Worm (Caenorhabditis elegans) whole organism, young adult: ENCODE data around the gene F38B2.4.

Source experiments
- B0019.2 ChIP-seq: fragments of 200-800 bp; sonication (Bioruptor generic); conservative IDR thresholded peaks from 2 replicates; pipeline ENCODE4 v1.3.6; 2022; ENCODE audit warnings: missing genetic modification reagents, missing genetic modification characterization, missing compliant biosample characterization
- B0035.1 ChIP-seq: sonication (generic microtip); optimal IDR thresholded peaks from 2 replicates; lab custom pipeline; 2016; ENCODE audit warnings: missing genetic modification characterization, mild to moderate bottlenecking, missing compliant biosample characterization, missing genotype, missing genetic modification reagents
- B0336.3 ChIP-seq: fragments of 200-800 bp; sonication (Bioruptor generic); IDR thresholded peaks from 2 replicates; pipeline ENCODE4 v1.3.6; 2022; ENCODE audit warnings: missing genetic modification characterization, missing compliant biosample characterization
- C17E4.6 ChIP-seq: fragments of 200-800 bp; sonication (Bioruptor generic); IDR thresholded peaks from 2 replicates; pipeline ENCODE4 v1.3.6; 2022; ENCODE audit warnings: missing genetic modification reagents, missing genetic modification characterization, missing compliant biosample characterization
- F23B12.7 ChIP-seq: sonication (generic microtip); optimal IDR thresholded peaks from 2 replicates; lab custom pipeline; 2017; ENCODE audit warnings: missing genetic modification characterization, mild to moderate bottlenecking, missing compliant biosample characterization, antibody characterized with exemption, moderate library complexity; ENCODE audit not compliant: insufficient read depth
- F39B2.1 ChIP-seq: fragments of 200-800 bp; sonication (Bioruptor generic); IDR thresholded peaks from 2 replicates; pipeline ENCODE4 v1.3.6; 2022; ENCODE audit warnings: missing genetic modification reagents, missing genetic modification characterization, missing compliant biosample characterization
- F52B5.7 ChIP-seq: sonication (generic microtip); optimal IDR thresholded peaks from 2 replicates; lab custom pipeline; 2016; ENCODE audit warnings: mild to moderate bottlenecking, missing genetic modification characterization, missing compliant biosample characterization
- F55B11.4 ChIP-seq: sonication (generic microtip); optimal IDR thresholded peaks from 2 replicates; lab custom pipeline; 2016; ENCODE audit warnings: missing compliant biosample characterization, missing genetic modification characterization, borderline replicate concordance; ENCODE audit not compliant: insufficient read depth
- F57A8.1 ChIP-seq: fragments of 200-800 bp; sonication (Bioruptor generic); optimal IDR thresholded peaks from 2 replicates; lab custom pipeline; 2018; ENCODE audit warnings: mild to moderate bottlenecking, missing genetic modification characterization, moderate library complexity, missing compliant biosample characterization
- F57C9.4 ChIP-seq: sonication (generic microtip); optimal IDR thresholded peaks from 2 replicates; lab custom pipeline; 2017; ENCODE audit warnings: mild to moderate bottlenecking, missing genetic modification characterization, missing compliant biosample characterization
- K11D2.4 ChIP-seq: fragments of 200-800 bp; sonication (Bioruptor generic); IDR thresholded peaks from 2 replicates; pipeline ENCODE4 v1.3.6; 2022; ENCODE audit warnings: missing genetic modification reagents, missing genetic modification characterization, missing compliant biosample characterization
- K12H6.12 ChIP-seq: fragments of 200-800 bp; sonication (Bioruptor generic); optimal IDR thresholded peaks from 2 replicates; lab custom pipeline; 2018; ENCODE audit warnings: mild to moderate bottlenecking, missing genetic modification characterization, missing compliant biosample characterization
- T26A5.8 ChIP-seq: sonication (generic microtip); optimal IDR thresholded peaks from 2 replicates; lab custom pipeline; 2016; ENCODE audit warnings: missing genetic modification characterization, missing compliant biosample characterization
- Y53G8AR.9 ChIP-seq: fragments of 200-800 bp; sonication (Bioruptor generic); conservative IDR thresholded peaks from 2 replicates; pipeline ENCODE4 v1.3.6; 2022; ENCODE audit warnings: missing genetic modification reagents, missing genetic modification characterization, missing compliant biosample characterization
- Y95B8A.8 ChIP-seq: fragments of 200-800 bp; sonication (Bioruptor generic); IDR thresholded peaks from 2 replicates; pipeline ENCODE4 v1.3.6; 2022; ENCODE audit warnings: missing genetic modification reagents, missing genetic modification characterization, missing compliant biosample characterization
- ama-1 ChIP-seq, 3 experiments: fragments of 150-350 bp in 1 of 3; sonication (generic microtip) in 2 of 3; optimal IDR thresholded peaks; 2 replicates each; lab custom pipeline; 2014 to 2018; ENCODE audit warnings: missing biosample characterization in 2 of 3, missing genetic modification characterization in 2 of 3, missing genetic modification reagents in 2 of 3
- aptf-2 ChIP-seq: fragments of 200-800 bp; sonication (Bioruptor generic); conservative IDR thresholded peaks from 2 replicates; pipeline ENCODE4 v1.3.6; 2022; ENCODE audit warnings: missing genetic modification reagents, missing genetic modification characterization, missing compliant biosample characterization
- ceh-27 ChIP-seq: fragments of 200-800 bp; sonication (Bioruptor generic); optimal IDR thresholded peaks from 2 replicates; lab custom pipeline; 2018; ENCODE audit warnings: mild to moderate bottlenecking, missing genetic modification characterization, moderate library complexity, missing compliant biosample characterization
- ceh-40 ChIP-seq: fragments of 200-800 bp; sonication (Bioruptor generic); IDR thresholded peaks from 2 replicates; pipeline ENCODE4 v1.3.6; 2022; ENCODE audit warnings: missing genetic modification characterization, missing compliant biosample characterization
- egl-18 ChIP-seq: fragments of 200-800 bp; sonication (Bioruptor generic); IDR thresholded peaks from 2 replicates; pipeline ENCODE4 v1.3.6; 2022; ENCODE audit warnings: missing genetic modification reagents, missing genetic modification characterization, missing compliant biosample characterization
- egl-44 ChIP-seq: fragments of 200-800 bp; sonication (Bioruptor generic); IDR thresholded peaks from 2 replicates; pipeline ENCODE4 v1.3.6; 2022; ENCODE audit warnings: missing genetic modification reagents, missing genetic modification characterization, missing compliant biosample characterization
- hlh-26 ChIP-seq: fragments of 200-800 bp; sonication (Bioruptor generic); conservative IDR thresholded peaks from 2 replicates; pipeline ENCODE4 v1.3.6; 2022; ENCODE audit warnings: missing genetic modification reagents, missing genetic modification characterization, missing compliant biosample characterization
- hmg-20 ChIP-seq: fragments of 200-800 bp; sonication (Bioruptor generic); IDR thresholded peaks from 2 replicates; pipeline ENCODE4 v1.3.6; 2022; ENCODE audit warnings: missing genetic modification reagents, missing genetic modification characterization, missing compliant biosample characterization
- lin-40 ChIP-seq: sonication (generic microtip); optimal IDR thresholded peaks from 2 replicates; lab custom pipeline; 2016; ENCODE audit warnings: missing genetic modification characterization, mild to moderate bottlenecking, missing compliant biosample characterization, missing genotype, missing genetic modification reagents
- madf-3 ChIP-seq: fragments of 200-800 bp; sonication (Bioruptor generic); IDR thresholded peaks from 2 replicates; pipeline ENCODE4 v1.3.6; 2022; ENCODE audit warnings: missing genetic modification reagents, missing genetic modification characterization, missing compliant biosample characterization
- madf-6 ChIP-seq: fragments of 200-800 bp; sonication (Bioruptor generic); IDR thresholded peaks from 2 replicates; pipeline ENCODE4 v1.3.6; 2022; ENCODE audit warnings: missing genetic modification reagents, missing genetic modification characterization, missing compliant biosample characterization
- madf-8 ChIP-seq: fragments of 200-800 bp; sonication (Bioruptor generic); conservative IDR thresholded peaks from 2 replicates; pipeline ENCODE4 v1.3.6; 2022; ENCODE audit warnings: missing genetic modification reagents, missing genetic modification characterization, missing compliant biosample characterization
- mcd-1 ChIP-seq: fragments of 200-800 bp; sonication (Bioruptor generic); IDR thresholded peaks from 2 replicates; pipeline ENCODE4 v1.3.6; 2022; ENCODE audit warnings: missing genetic modification reagents, missing genetic modification characterization, missing compliant biosample characterization
- mel-28 ChIP-seq: sonication (generic microtip); optimal IDR thresholded peaks from 2 replicates; lab custom pipeline; 2016; ENCODE audit warnings: borderline replicate concordance, mild to moderate bottlenecking, missing genetic modification characterization, missing compliant biosample characterization
- mxl-1 ChIP-seq: sonication (generic microtip); optimal IDR thresholded peaks from 2 replicates; lab custom pipeline; 2016; ENCODE audit warnings: missing genetic modification characterization, missing compliant biosample characterization
- nfyb-1 ChIP-seq: fragments of 200-800 bp; sonication (Bioruptor generic); IDR thresholded peaks from 2 replicates; pipeline ENCODE4 v1.3.6; 2022; ENCODE audit warnings: missing genetic modification reagents, missing genetic modification characterization, missing compliant biosample characterization
- nhr-120 ChIP-seq: fragments of 200-800 bp; sonication (Bioruptor generic); IDR thresholded peaks from 2 replicates; pipeline ENCODE4 v1.3.6; 2022; ENCODE audit warnings: missing genetic modification characterization, missing compliant biosample characterization
- nhr-80 ChIP-seq: sonication (generic microtip); optimal IDR thresholded peaks from 2 replicates; lab custom pipeline; 2016; ENCODE audit warnings: missing genetic modification characterization, missing compliant biosample characterization
- pbrm-1 ChIP-seq: fragments of 200-800 bp; sonication (Bioruptor generic); IDR thresholded peaks from 2 replicates; pipeline ENCODE4 v1.3.6; 2022; ENCODE audit warnings: missing genetic modification reagents, missing genetic modification characterization, missing compliant biosample characterization
- rec-8 ChIP-seq, 2 experiments: sonication (generic microtip); optimal IDR thresholded peaks; 2 replicates each; lab custom pipeline; 2016; ENCODE audit warnings: mild to moderate bottlenecking in 2 of 2, missing genetic modification characterization in 2 of 2, missing genetic modification reagents in 2 of 2, missing genotype in 2 of 2, missing biosample characterization in 1 of 2, missing compliant biosample characterization in 1 of 2, moderate library complexity in 1 of 2
- snpc-4 ChIP-seq, 5 experiments: fragments of 150-350 bp in 1 of 5; sonication (generic microtip) in 4 of 5; optimal IDR thresholded peaks; 2 replicates each; lab custom pipeline; 2014 to 2018; ENCODE audit warnings: missing genetic modification characterization in 5 of 5, missing biosample characterization in 3 of 5, antibody characterized with exemption in 2 of 5, mild to moderate bottlenecking in 2 of 5, missing compliant biosample characterization in 2 of 5, missing genotype in 2 of 5, moderate library complexity in 2 of 5, missing genetic modification reagents in 1 of 5
- sptf-2 ChIP-seq: fragments of 200-800 bp; sonication (Bioruptor generic); optimal IDR thresholded peaks from 2 replicates; lab custom pipeline; 2018; ENCODE audit warnings: mild to moderate bottlenecking, missing genetic modification characterization, missing compliant biosample characterization
- tbx-9 ChIP-seq: sonication (generic microtip); optimal IDR thresholded peaks from 2 replicates; lab custom pipeline; 2016; ENCODE audit warnings: borderline replicate concordance, missing genetic modification characterization, inconsistent platforms, missing compliant biosample characterization
- ztf-25 ChIP-seq: fragments of 200-800 bp; sonication (Bioruptor generic); IDR thresholded peaks from 2 replicates; pipeline ENCODE4 v1.3.6; 2022; ENCODE audit warnings: missing genetic modification reagents, missing genetic modification characterization, missing compliant biosample characterization

F38B2.4 gene

DNA sequence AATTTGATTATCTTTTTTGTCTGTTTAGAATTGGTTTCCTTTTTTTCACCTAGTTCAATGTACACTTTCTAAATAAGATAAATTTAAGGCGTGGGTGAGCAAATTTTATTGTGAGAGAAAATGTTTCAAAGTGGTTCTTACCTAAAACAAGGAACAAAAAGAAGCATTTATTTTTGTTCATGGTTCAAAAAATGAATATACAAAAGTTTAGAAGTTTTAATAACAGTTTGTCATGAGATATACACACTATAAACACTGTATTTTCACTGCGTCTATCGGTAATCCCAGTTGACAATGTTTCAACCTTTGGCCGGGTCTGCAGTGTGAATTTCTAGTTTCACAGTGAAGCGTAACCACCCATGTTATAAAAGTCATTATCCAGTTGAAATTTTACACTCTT lies 27.9 kb upstream of the F38B2.4 start, which contains the start of gene F08G12.11:
Gene F08G12.11 (minus strand): TSS at position 181 of the 400 bp plus-strand sequence.
- TF ChIP-seq B0336.3 (GFP tag; lab: Robert Waterston, UW) (no peak), Y95B8A.8 (GFP tag; lab: Robert Waterston, UW) (no peak), rec-8 (tag; optimal IDR thresholded peaks at IDR 0.05; lab: Kevin White, UChicago) (no peak)

DNA sequence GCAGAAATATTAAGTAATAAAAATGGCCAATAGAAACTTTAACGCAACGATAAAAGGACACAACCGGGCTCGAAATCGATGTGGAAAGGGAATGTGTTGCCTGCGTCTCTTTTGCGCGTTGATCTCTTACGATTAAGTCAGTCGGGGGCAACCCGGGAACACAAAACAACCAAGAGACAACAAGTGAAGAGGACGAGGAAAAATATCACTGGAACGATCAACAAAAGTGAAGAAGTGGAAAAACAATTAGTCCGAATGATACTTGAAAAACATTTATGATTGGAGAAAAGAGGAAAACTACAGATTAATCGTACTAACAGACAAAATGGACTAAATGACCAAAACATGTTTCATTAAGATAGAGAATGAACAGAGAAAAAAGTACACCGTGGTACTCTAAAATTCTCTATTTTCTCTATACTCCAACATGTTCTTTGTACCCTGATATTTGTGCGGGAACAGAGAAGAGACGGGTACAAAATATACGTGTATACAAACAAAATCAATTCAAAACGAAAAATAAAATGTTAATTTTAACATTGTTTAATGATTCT lies 22.8 kb upstream of the F38B2.4 start, which contains the start of gene F08G12.5:
Gene F08G12.5 (minus strand): TSS at position 1 of the 554 bp plus-strand sequence.
- TF ChIP-seq B0035.1 (tag; lab: Kevin White, UChicago) (no peak), F57C9.4 (no peak), F57A8.1 (GFP tag; lab: Kevin White, UChicago) (no peak), F39B2.1 (GFP tag; lab: Robert Waterston, UW) (no peak), ceh-27 (GFP tag; lab: Kevin White, UChicago) (no peak), mel-28 (no peak), lin-40 (tag; lab: Kevin White, UChicago) (no peak), hmg-20 (no peak), tbx-9 (tag; lab: Kevin White, UChicago) (no peak)

DNA sequence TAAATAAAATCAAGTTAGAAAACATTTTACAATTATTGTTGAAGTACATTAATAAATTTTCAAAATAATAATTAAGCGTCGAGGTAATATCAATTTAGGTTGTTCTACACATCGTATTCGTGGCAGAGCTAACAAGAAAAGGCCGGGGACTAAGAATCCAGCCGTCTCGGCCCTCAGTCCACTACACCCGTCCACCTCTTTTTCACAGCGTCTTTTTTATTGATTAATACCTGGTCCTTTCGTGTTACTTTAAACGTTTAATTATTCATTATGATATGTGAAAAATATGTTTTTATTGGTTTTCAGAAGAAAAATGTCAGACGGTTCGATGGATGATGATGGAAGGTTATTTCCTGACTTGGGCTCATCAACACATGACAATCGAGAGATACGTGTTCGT lies 19.5 kb upstream of the F38B2.4 start, which contains the start of gene vhl-1:
Gene vhl-1 (plus strand): TSS at position 301 of the 400 bp plus-strand sequence.
- TF ChIP-seq Y95B8A.8 (GFP tag; lab: Robert Waterston, UW), result no peak
- no peak for TF ChIP-seq Y53G8AR.9 (GFP tag; lab: Robert Waterston, UW)
- TF ChIP-seq sptf-2, result no peak
- no peak for TF ChIP-seq F52B5.7 (tag; lab: Kevin White, UChicago)
- TF ChIP-seq mxl-1 (tag; lab: Kevin White, UChicago), result no peak
- TF ChIP-seq nhr-120 (GFP tag; lab: Robert Waterston, UW), result no peak
- no peak for TF ChIP-seq B0019.2 (GFP tag; lab: Robert Waterston, UW)
- no peak for TF ChIP-seq ceh-40 (GFP tag; lab: Robert Waterston, UW)
- no peak for TF ChIP-seq hlh-26 (GFP tag; lab: Robert Waterston, UW)
- TF ChIP-seq F23B12.7, result no peak
- TF ChIP-seq F55B11.4 (tag; lab: Kevin White, UChicago), result no peak
- TF ChIP-seq T26A5.8 (tag; lab: Kevin White, UChicago), result no peak
- TF ChIP-seq madf-8 (GFP tag; lab: Robert Waterston, UW), result no peak
- TF ChIP-seq ztf-25 (GFP tag; lab: Robert Waterston, UW), result no peak
- TF ChIP-seq, all 124 proteins: peak for 0

DNA sequence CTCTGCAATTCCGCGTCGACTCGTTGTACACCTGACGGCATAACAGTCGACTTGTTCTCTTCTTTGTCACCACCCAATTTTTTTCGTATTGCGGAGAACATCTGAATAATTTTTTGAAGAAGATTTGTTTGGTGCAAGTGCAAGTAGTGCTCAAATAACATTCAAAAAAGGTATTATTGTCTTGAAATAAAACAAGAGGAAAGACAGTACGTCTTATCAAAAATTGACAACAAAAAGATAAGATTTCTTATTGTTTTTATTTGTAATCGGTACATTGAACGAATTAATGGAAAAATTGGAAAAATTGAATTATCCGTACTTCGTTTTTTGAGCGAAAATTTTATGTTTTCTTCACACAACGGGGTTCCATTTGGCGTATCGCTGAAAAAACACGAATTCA lies 18.3 kb upstream of the F38B2.4 start, which contains the start of gene F08G12.1:
Gene F08G12.1 (minus strand): TSS at position 101 of the 400 bp plus-strand sequence.
- no peak for TF ChIP-seq ama-1 (optimal IDR thresholded peaks at IDR 0.05; lab: Kevin White, UChicago)
- TF ChIP-seq ama-1 (GFP tag; optimal IDR thresholded peaks at IDR 0.05; lab: Kevin White, UChicago), result no peak
- no peak for TF ChIP-seq nhr-80 (tag; lab: Kevin White, UChicago)
- TF ChIP-seq F55B11.4 (tag; lab: Kevin White, UChicago), result no peak

DNA sequence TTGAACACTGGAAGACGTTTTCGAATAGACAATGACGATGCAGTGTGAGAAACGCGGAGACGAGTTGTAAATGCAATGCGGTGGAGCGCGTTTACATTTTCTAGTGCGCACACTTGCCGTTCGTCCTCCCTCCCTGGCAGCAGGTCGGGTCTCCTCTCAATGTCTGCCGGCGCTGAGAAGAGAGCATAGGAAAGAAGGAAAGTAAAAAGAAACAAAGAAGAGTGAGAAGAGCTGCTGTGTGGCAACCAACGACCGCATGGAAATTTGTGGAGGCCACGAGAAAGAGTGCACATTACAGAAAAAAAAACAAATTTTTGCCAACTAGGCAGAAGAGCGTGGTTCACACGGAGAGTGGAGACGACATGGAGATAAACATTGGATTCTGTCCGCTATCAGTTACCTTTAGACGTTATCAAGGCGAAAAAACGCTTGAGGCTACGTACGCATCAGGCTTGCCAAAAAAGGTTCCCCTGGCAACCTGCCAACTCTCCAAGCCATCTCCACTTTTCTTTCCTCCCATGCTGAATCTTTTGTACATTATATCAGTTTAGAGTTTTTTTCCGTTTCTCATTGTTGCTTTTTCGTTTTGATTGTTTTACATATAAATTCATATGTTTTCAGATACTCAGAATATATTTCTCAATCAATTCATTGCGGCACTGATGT lies 12.3 kb upstream of the F38B2.4 start, which contains the start of the genes snrp-40.1 and F08G12.3:
Gene snrp-40.1 (minus strand): TSS at position 143 of the 666 bp plus-strand sequence.
Gene F08G12.3 (plus strand): TSS at position 616 of the 666 bp plus-strand sequence.
- no peak for TF ChIP-seq C17E4.6 (GFP tag; lab: Robert Waterston, UW)
- TF ChIP-seq egl-44 (GFP tag; lab: Robert Waterston, UW), result peak; percentile 16; the same call in 1 of the 2 replicates
- peak; percentile 91 for TF ChIP-seq mcd-1 (GFP tag; lab: Robert Waterston, UW)
- TF ChIP-seq egl-18 (GFP tag; lab: Robert Waterston, UW), result 0 out of 2 replicates have a peak, but pooled peaks have one; percentile 8
- 0 out of 2 replicates have a peak, but pooled peaks have one; percentile 57 for TF ChIP-seq nfyb-1 (GFP tag; lab: Robert Waterston, UW)
- TF ChIP-seq aptf-2, result no peak
- peak; percentile 84 for TF ChIP-seq K12H6.12 (tag; lab: Kevin White, UChicago)
- peak; percentile 26; the same call in 1 of the 2 replicates for TF ChIP-seq madf-6
- TF ChIP-seq pbrm-1, result peak; percentile 80
- TF ChIP-seq K11D2.4 (GFP tag; lab: Robert Waterston, UW), result no peak
- no peak for TF ChIP-seq madf-3 (GFP tag; lab: Robert Waterston, UW)
- no peak for TF ChIP-seq snpc-4 (GFP tag; optimal IDR thresholded peaks at IDR 0.05; lab: Kevin White, UChicago)
- TF ChIP-seq snpc-4 (tag; optimal IDR thresholded peaks at IDR 0.05; lab: Kevin White, UChicago), result peak in 3 of 4 experiments; percentile 62 to 82 (median 69)
